Worm (Caenorhabditis elegans) whole organism, late embryonic: ENCODE measurements around the gene AH9.4.

Source experiments
- F13H6.1 ChIP-seq: sonication (generic microtip); optimal IDR thresholded peaks from 2 replicates; lab custom pipeline; 2016; ENCODE audit warnings: missing genetic modification characterization, missing compliant biosample characterization
- K09A11.1 ChIP-seq: sonication (generic microtip); optimal IDR thresholded peaks from 2 replicates; lab custom pipeline; 2017; ENCODE audit warnings: antibody characterized with exemption, mild to moderate bottlenecking, missing genetic modification characterization, missing compliant biosample characterization; ENCODE audit not compliant: insufficient read depth
- T23F11.4 ChIP-seq: fragments of 200-800 bp; sonication (Bioruptor generic); optimal IDR thresholded peaks from 2 replicates; lab custom pipeline; 2018; ENCODE audit warnings: mild to moderate bottlenecking, missing genetic modification characterization, missing compliant biosample characterization
- ahr-1 ChIP-seq: sonication (generic microtip); optimal IDR thresholded peaks from 2 replicates; lab custom pipeline; 2016; ENCODE audit warnings: missing genetic modification characterization, missing compliant biosample characterization
- ceh-14 ChIP-seq: sonication (generic microtip); optimal IDR thresholded peaks from 2 replicates; lab custom pipeline; 2016; ENCODE audit warnings: missing genotype, missing genetic modification characterization, missing compliant biosample characterization
- hlh-30 ChIP-seq: sonication (generic microtip); optimal IDR thresholded peaks from 2 replicates; lab custom pipeline; 2017; ENCODE audit warnings: antibody characterized with exemption, missing genetic modification characterization, missing compliant biosample characterization; ENCODE audit not compliant: insufficient read depth
- madf-2 ChIP-seq: sonication (generic microtip); optimal IDR thresholded peaks from 2 replicates; lab custom pipeline; 2017; ENCODE audit warnings: missing genetic modification characterization, missing compliant biosample characterization
- nfya-1 ChIP-seq: sonication (generic microtip); optimal IDR thresholded peaks from 2 replicates; lab custom pipeline; 2017; ENCODE audit warnings: missing genetic modification characterization, mild to moderate bottlenecking, missing compliant biosample characterization, antibody characterized with exemption, moderate library complexity
- pag-3 ChIP-seq: sonication (generic microtip); optimal IDR thresholded peaks from 2 replicates; lab custom pipeline; 2016; ENCODE audit warnings: missing compliant biosample characterization, missing genetic modification characterization, borderline replicate concordance
- pqm-1 ChIP-seq: sonication (generic microtip); optimal IDR thresholded peaks from 2 replicates; lab custom pipeline; 2016; ENCODE audit warnings: missing genetic modification characterization, missing compliant biosample characterization
- tbx-2 ChIP-seq: sonication (generic microtip); optimal IDR thresholded peaks from 2 replicates; lab custom pipeline; 2016; ENCODE audit warnings: missing genetic modification characterization, missing compliant biosample characterization
- unc-86 ChIP-seq: sonication (generic microtip); optimal IDR thresholded peaks from 2 replicates; lab custom pipeline; 2016; ENCODE audit warnings: missing genetic modification characterization, missing compliant biosample characterization

DNA sequence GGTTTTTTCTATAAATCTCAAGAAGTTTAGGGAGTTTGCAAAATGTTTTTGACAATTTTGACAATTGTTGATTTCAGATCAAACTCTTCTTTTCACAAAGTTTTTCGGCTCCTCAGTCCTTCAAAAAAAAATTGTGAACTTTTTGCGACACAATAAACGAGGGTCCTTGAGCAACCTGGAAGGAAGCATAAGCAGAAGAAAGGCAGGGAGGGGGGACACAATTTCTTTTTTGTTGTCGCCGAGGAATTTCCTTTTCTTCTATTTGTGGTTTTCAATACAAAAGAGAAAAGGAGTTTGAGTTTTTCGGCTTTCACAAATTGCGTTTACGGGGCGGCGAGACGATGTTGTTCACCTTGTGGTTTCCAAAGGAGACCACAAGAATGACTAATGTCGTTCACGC is 7.4 kb downstream of the AH9.4 start:
- no peak for TF ChIP-seq T23F11.4 (GFP tag; lab: Kevin White, UChicago)
- TF ChIP-seq ceh-14, result no peak
- TF ChIP-seq hlh-30 (tag; lab: Kevin White, UChicago), result no peak
- TF ChIP-seq tbx-2 (tag; lab: Kevin White, UChicago), result no peak
- TF ChIP-seq K09A11.1 (tag; lab: Kevin White, UChicago), result no peak
- TF ChIP-seq madf-2 (tag; lab: Kevin White, UChicago), result no peak
- no peak for TF ChIP-seq F13H6.1 (tag; lab: Kevin White, UChicago)
- TF ChIP-seq nfya-1 (tag; lab: Kevin White, UChicago), result no peak
- TF ChIP-seq pqm-1, result no peak
- TF ChIP-seq unc-86 (tag; lab: Kevin White, UChicago), result no peak
- no peak for TF ChIP-seq pag-3 (tag; lab: Kevin White, UChicago)
- no peak for TF ChIP-seq ahr-1
